Worm (Caenorhabditis elegans) whole organism, midembryonic: Measurements from ENCODE around the gene sssh-1.

Experiments
- T22C8.4 ChIP-seq: fragments of 200-800 bp; sonication (Bioruptor generic); IDR thresholded peaks from 2 replicates; pipeline ENCODE4 v1.3.6; 2022; ENCODE audit warnings: missing genetic modification characterization, missing compliant biosample characterization
- cog-1 ChIP-seq: sonication (generic microtip); optimal IDR thresholded peaks from 2 replicates; lab custom pipeline; 2016; ENCODE audit warnings: missing genetic modification characterization, missing compliant biosample characterization
- flt-1 ChIP-seq: fragments of 200-800 bp; sonication (Bioruptor generic); IDR thresholded peaks from 2 replicates; pipeline ENCODE4 v1.3.6; 2022; ENCODE audit warnings: missing genetic modification characterization, missing compliant biosample characterization
- klf-2 ChIP-seq: fragments of 200-800 bp; sonication (Bioruptor generic); conservative IDR thresholded peaks from 2 replicates; pipeline ENCODE4 v1.3.6; 2022; ENCODE audit warnings: missing genetic modification reagents, missing genetic modification characterization, missing compliant biosample characterization
- med-1 ChIP-seq: sonication (generic microtip); optimal IDR thresholded peaks from 2 replicates; lab custom pipeline; 2017; ENCODE audit warnings: missing genetic modification characterization, mild to moderate bottlenecking, missing compliant biosample characterization, antibody characterized with exemption, missing genetic modification reagents; ENCODE audit not compliant: insufficient read depth
- ref-1 ChIP-seq: fragments of 200-800 bp; sonication (Bioruptor generic); conservative IDR thresholded peaks from 2 replicates; pipeline ENCODE4 v1.3.6; 2022; ENCODE audit warnings: missing genetic modification reagents, missing genetic modification characterization, missing compliant biosample characterization
- tab-1 ChIP-seq: fragments of 200-800 bp; sonication (Bioruptor generic); IDR thresholded peaks from 2 replicates; pipeline ENCODE4 v1.3.6; 2022; ENCODE audit warnings: missing genetic modification characterization, missing compliant biosample characterization
- ztf-29 ChIP-seq: fragments of 200-800 bp; sonication (Bioruptor generic); IDR thresholded peaks from 2 replicates; pipeline ENCODE4 v1.3.6; 2022; ENCODE audit warnings: missing genetic modification reagents, missing genetic modification characterization, missing compliant biosample characterization

DNA sequence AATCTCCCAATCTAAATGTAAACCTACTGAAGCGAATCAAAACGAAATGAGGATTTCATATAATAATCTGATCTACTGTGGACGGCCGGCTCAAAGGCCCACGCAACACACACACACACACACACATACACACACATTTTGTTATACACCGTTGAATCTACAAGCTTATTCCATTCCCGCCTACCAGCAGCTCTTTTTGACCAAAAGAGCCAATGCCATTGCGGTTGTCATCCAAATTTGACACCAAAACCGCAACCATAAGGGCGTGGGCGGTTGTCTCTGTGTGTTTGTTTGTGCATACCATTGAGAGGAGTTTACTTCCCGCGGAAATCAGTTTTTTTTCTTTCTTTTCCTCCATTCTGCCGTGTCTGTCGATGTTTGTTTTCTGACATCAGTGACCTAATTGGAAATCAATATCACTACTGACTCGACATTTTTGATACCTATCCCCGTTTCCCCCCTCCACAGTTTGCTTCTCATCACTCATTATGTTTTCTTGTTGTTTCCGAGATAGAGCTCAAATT, 32.9 kb upstream of the sssh-1 start:
- TF ChIP-seq tab-1 (GFP tag; lab: Robert Waterston, UW) (no peak), T22C8.4 (no peak), med-1 (no peak), flt-1 (GFP tag; lab: Robert Waterston, UW) (no peak), ztf-29 (no peak), klf-2 (GFP tag; lab: Robert Waterston, UW) (no peak), cog-1 (tag; lab: Kevin White, UChicago) (no peak), ref-1 (no peak)
